Worm (Caenorhabditis elegans) whole organism, L4 larva: Measurements from ENCODE around the gene asp-16.

Experiments
- D1046.2 ChIP-seq: fragments of 200-800 bp; sonication (Bioruptor generic); IDR thresholded peaks from 2 replicates; pipeline ENCODE4 v1.3.6; 2022; ENCODE audit warnings: missing genetic modification characterization, missing compliant biosample characterization
- F37D6.2 ChIP-seq: sonication (generic microtip); optimal IDR thresholded peaks from 2 replicates; lab custom pipeline; 2016; ENCODE audit warnings: mild to moderate bottlenecking, missing genetic modification characterization, missing compliant biosample characterization
- R02D3.7 ChIP-seq: fragments of 150-350 bp; sonication (generic microtip); optimal IDR thresholded peaks from 3 replicates; lab custom pipeline; 2014; ENCODE audit warnings: missing biosample characterization, missing genetic modification characterization
- T26A8.4 ChIP-seq: fragments of 200-800 bp; sonication (Bioruptor generic); IDR thresholded peaks from 2 replicates; pipeline ENCODE4 v1.3.6; 2022; ENCODE audit warnings: missing genetic modification characterization, missing compliant biosample characterization
- Y105C5A.15 ChIP-seq: fragments of 200-800 bp; sonication (Bioruptor generic); IDR thresholded peaks from 2 replicates; pipeline ENCODE4 v1.3.6; 2022; ENCODE audit warnings: missing genetic modification characterization, missing compliant biosample characterization
- Y48G9A.11 ChIP-seq: fragments of 200-800 bp; sonication (Bioruptor generic); IDR thresholded peaks from 2 replicates; pipeline ENCODE4 v1.3.6; 2022; ENCODE audit warnings: missing genetic modification reagents, missing genetic modification characterization, missing compliant biosample characterization
- Y5F2A.4 ChIP-seq: fragments of 200-800 bp; sonication (Bioruptor generic); optimal IDR thresholded peaks from 2 replicates; lab custom pipeline; 2018; ENCODE audit warnings: mild to moderate bottlenecking, missing genetic modification characterization, missing compliant biosample characterization
- ama-1 ChIP-seq: fragments of 150-350 bp; optimal IDR thresholded peaks from 2 replicates; lab custom pipeline; 2014; ENCODE audit warnings: inconsistent platforms, mixed read lengths
- attf-4 ChIP-seq: sonication (generic microtip); optimal IDR thresholded peaks from 3 replicates; lab custom pipeline; 2017; ENCODE audit warnings: missing biosample characterization, missing genetic modification characterization
- ceh-32 ChIP-seq: sonication (generic microtip); optimal IDR thresholded peaks from 2 replicates; lab custom pipeline; 2016; ENCODE audit warnings: mild to moderate bottlenecking, missing genetic modification characterization, missing compliant biosample characterization; ENCODE audit not compliant: poor library complexity
- ceh-44 ChIP-seq: fragments of 200-800 bp; sonication (Bioruptor generic); IDR thresholded peaks from 2 replicates; pipeline ENCODE4 v1.3.6; 2022; ENCODE audit warnings: missing genetic modification reagents, missing genetic modification characterization, missing compliant biosample characterization
- ces-1 ChIP-seq: fragments of 150-350 bp; sonication (generic microtip); optimal IDR thresholded peaks from 4 replicates; lab custom pipeline; 2014; ENCODE audit warnings: missing biosample characterization, missing genetic modification reagents, missing genetic modification characterization
- ctbp-1 ChIP-seq: fragments of 200-800 bp; sonication (Bioruptor generic); IDR thresholded peaks from 2 replicates; pipeline ENCODE4 v1.3.6; 2022; ENCODE audit warnings: missing genetic modification reagents, missing genetic modification characterization, missing compliant biosample characterization
- daf-12 ChIP-seq: fragments of 150-350 bp; optimal IDR thresholded peaks from 2 replicates; lab custom pipeline; 2014; ENCODE audit warnings: missing biosample characterization, missing genetic modification reagents, missing genetic modification characterization
- daf-16 ChIP-seq, 3 experiments: sonication (generic microtip); optimal IDR thresholded peaks; 2 replicates each; lab custom pipeline; 2016 to 2017; ENCODE audit warnings: missing genetic modification characterization in 3 of 3, missing genetic modification reagents in 3 of 3, mild to moderate bottlenecking in 2 of 3, missing compliant biosample characterization in 2 of 3, missing biosample characterization in 1 of 3, moderate library complexity in 1 of 3
- daf-19 ChIP-seq: fragments of 200-800 bp; sonication (Bioruptor generic); conservative IDR thresholded peaks from 2 replicates; pipeline ENCODE4 v1.3.6; 2022; ENCODE audit warnings: missing genetic modification characterization, missing compliant biosample characterization
- dmd-8 ChIP-seq: fragments of 200-800 bp; sonication (Bioruptor generic); IDR thresholded peaks from 2 replicates; pipeline ENCODE4 v1.3.6; 2022; ENCODE audit warnings: missing genetic modification characterization, missing compliant biosample characterization
- dpl-1 ChIP-seq: fragments of 150-350 bp; optimal IDR thresholded peaks from 2 replicates; lab custom pipeline; 2014; ENCODE audit warnings: missing biosample characterization, missing genetic modification reagents, missing genetic modification characterization
- duxl-1 ChIP-seq: sonication (generic microtip); optimal IDR thresholded peaks from 2 replicates; lab custom pipeline; 2016; ENCODE audit warnings: mild to moderate bottlenecking, missing genetic modification characterization, moderate library complexity, missing compliant biosample characterization; ENCODE audit not compliant: poor library complexity
- egl-43 ChIP-seq: fragments of 200-800 bp; sonication (Bioruptor generic); IDR thresholded peaks from 2 replicates; pipeline ENCODE4 v1.3.6; 2022; ENCODE audit warnings: missing genetic modification reagents, missing genetic modification characterization, missing compliant biosample characterization
- fos-1 ChIP-seq: fragments of 150-350 bp; optimal IDR thresholded peaks from 2 replicates; lab custom pipeline; 2014; ENCODE audit warnings: missing biosample characterization, missing genetic modification characterization
- hif-1 ChIP-seq, 2 experiments: sonication (generic microtip); optimal IDR thresholded peaks; 2 replicates each; lab custom pipeline; 2016 to 2017; ENCODE audit warnings: missing compliant biosample characterization in 2 of 2, missing genetic modification characterization in 2 of 2, missing genetic modification reagents in 2 of 2, missing genotype in 2 of 2, mild to moderate bottlenecking in 1 of 2
- hlh-11 ChIP-seq: fragments of 200-800 bp; sonication (Bioruptor generic); optimal IDR thresholded peaks from 2 replicates; lab custom pipeline; 2018; ENCODE audit warnings: mild to moderate bottlenecking, missing genetic modification characterization, missing compliant biosample characterization
- jun-1 ChIP-seq: fragments of 150-350 bp; optimal IDR thresholded peaks from 2 replicates; lab custom pipeline; 2014; ENCODE audit warnings: missing biosample characterization, missing genetic modification reagents, missing genetic modification characterization
- lim-7 ChIP-seq: fragments of 200-800 bp; sonication (Bioruptor generic); IDR thresholded peaks from 2 replicates; pipeline ENCODE4 v1.3.6; 2022; ENCODE audit warnings: missing genetic modification characterization, missing compliant biosample characterization
- lin-13 ChIP-seq: fragments of 150-350 bp; optimal IDR thresholded peaks from 2 replicates; lab custom pipeline; 2014; ENCODE audit warnings: missing biosample characterization, missing genetic modification reagents, missing genetic modification characterization
- lin-15B ChIP-seq: fragments of 150-350 bp; sonication (generic microtip); optimal IDR thresholded peaks from 3 replicates; lab custom pipeline; 2014; ENCODE audit warnings: missing biosample characterization, missing genetic modification characterization
- lin-29 ChIP-seq: fragments of 200-800 bp; sonication (Bioruptor generic); IDR thresholded peaks from 2 replicates; pipeline ENCODE4 v1.3.6; 2022; ENCODE audit warnings: missing genetic modification reagents, missing genetic modification characterization, missing compliant biosample characterization
- lin-38 ChIP-seq: fragments of 200-800 bp; sonication (Bioruptor generic); IDR thresholded peaks from 2 replicates; pipeline ENCODE4 v1.3.6; 2022; ENCODE audit warnings: missing genetic modification reagents, missing genetic modification characterization, missing compliant biosample characterization
- lin-39 ChIP-seq: fragments of 150-350 bp; optimal IDR thresholded peaks from 2 replicates; lab custom pipeline; 2014; ENCODE audit warnings: missing biosample characterization, missing genetic modification reagents, missing genetic modification characterization
- lsy-2 ChIP-seq, 2 experiments: fragments of 150-350 bp in 1 of 2; sonication (generic microtip) in 1 of 2; optimal IDR thresholded peaks; 2 replicates each; lab custom pipeline; 2014 to 2017; ENCODE audit warnings: missing biosample characterization in 2 of 2, missing genetic modification characterization in 2 of 2
- madf-9 ChIP-seq: fragments of 200-800 bp; sonication (Bioruptor generic); conservative IDR thresholded peaks from 2 replicates; pipeline ENCODE4 v1.3.6; 2022; ENCODE audit warnings: missing genetic modification reagents, missing genetic modification characterization, missing compliant biosample characterization
- mdt-29 ChIP-seq: fragments of 200-800 bp; sonication (Bioruptor generic); IDR thresholded peaks from 2 replicates; pipeline ENCODE4 v1.3.6; 2022; ENCODE audit warnings: missing genetic modification reagents, missing genetic modification characterization, missing compliant biosample characterization
- mxl-2 ChIP-seq: fragments of 200-800 bp; sonication (Bioruptor generic); conservative IDR thresholded peaks from 2 replicates; pipeline ENCODE4 v1.3.6; 2022; ENCODE audit warnings: missing genetic modification reagents, missing genetic modification characterization, missing compliant biosample characterization
- nhr-102 ChIP-seq: sonication (generic microtip); optimal IDR thresholded peaks from 2 replicates; lab custom pipeline; 2016; ENCODE audit warnings: mild to moderate bottlenecking, missing genetic modification characterization, moderate library complexity, missing compliant biosample characterization
- nhr-111 ChIP-seq: fragments of 200-800 bp; sonication (Bioruptor generic); optimal IDR thresholded peaks from 2 replicates; lab custom pipeline; 2018; ENCODE audit warnings: mild to moderate bottlenecking, missing genetic modification characterization, missing compliant biosample characterization
- nhr-237 ChIP-seq: sonication (generic microtip); optimal IDR thresholded peaks from 2 replicates; lab custom pipeline; 2017; ENCODE audit warnings: missing biosample characterization, missing genetic modification characterization
- nhr-41 ChIP-seq: fragments of 200-800 bp; sonication (Bioruptor generic); IDR thresholded peaks from 2 replicates; pipeline ENCODE4 v1.3.6; 2022; ENCODE audit warnings: missing genetic modification reagents, missing genetic modification characterization, missing compliant biosample characterization
- nhr-6 ChIP-seq: fragments of 150-350 bp; optimal IDR thresholded peaks from 2 replicates; lab custom pipeline; 2014; ENCODE audit warnings: missing biosample characterization, missing genetic modification characterization
- php-3 ChIP-seq: fragments of 200-800 bp; sonication (Bioruptor generic); IDR thresholded peaks from 2 replicates; pipeline ENCODE4 v1.3.6; 2022; ENCODE audit warnings: missing genetic modification reagents, missing genetic modification characterization, missing compliant biosample characterization
- saeg-2 ChIP-seq: fragments of 200-800 bp; sonication (Bioruptor generic); IDR thresholded peaks from 2 replicates; pipeline ENCODE4 v1.3.6; 2022; ENCODE audit warnings: missing genetic modification reagents, missing genetic modification characterization, missing compliant biosample characterization
- sdz-12 ChIP-seq: fragments of 200-800 bp; sonication (Bioruptor generic); optimal IDR thresholded peaks from 2 replicates; lab custom pipeline; 2018; ENCODE audit warnings: mild to moderate bottlenecking, missing genetic modification characterization, missing compliant biosample characterization
- set-16 ChIP-seq: fragments of 200-800 bp; sonication (Bioruptor generic); IDR thresholded peaks from 2 replicates; pipeline ENCODE4 v1.3.6; 2022; ENCODE audit warnings: missing genetic modification reagents, missing genetic modification characterization, missing compliant biosample characterization
- skn-1 ChIP-seq: fragments of 150-350 bp; optimal IDR thresholded peaks from 2 replicates; lab custom pipeline; 2014; ENCODE audit warnings: missing biosample characterization, missing genetic modification characterization
- snpc-1.2 ChIP-seq: fragments of 200-800 bp; sonication (Bioruptor generic); IDR thresholded peaks from 2 replicates; pipeline ENCODE4 v1.3.6; 2022; ENCODE audit warnings: missing genetic modification reagents, missing genetic modification characterization, missing compliant biosample characterization
- spr-1 ChIP-seq: sonication (generic microtip); optimal IDR thresholded peaks from 2 replicates; lab custom pipeline; 2016; ENCODE audit warnings: mild to moderate bottlenecking, missing genetic modification characterization, missing compliant biosample characterization
- spr-3 ChIP-seq: fragments of 200-800 bp; sonication (Bioruptor generic); optimal IDR thresholded peaks from 2 replicates; lab custom pipeline; 2018; ENCODE audit warnings: mild to moderate bottlenecking, missing genetic modification characterization, missing compliant biosample characterization
- tag-97 ChIP-seq: fragments of 200-800 bp; sonication (Bioruptor generic); IDR thresholded peaks from 2 replicates; pipeline ENCODE4 v1.3.6; 2022; ENCODE audit warnings: missing genetic modification characterization, missing compliant biosample characterization
- tra-1 ChIP-seq: fragments of 200-800 bp; sonication (Bioruptor generic); IDR thresholded peaks from 2 replicates; pipeline ENCODE4 v1.3.6; 2022; ENCODE audit warnings: missing genetic modification reagents, missing genetic modification characterization, missing compliant biosample characterization
- ztf-11 ChIP-seq: fragments of 150-350 bp; optimal IDR thresholded peaks from 2 replicates; lab custom pipeline; 2014; ENCODE audit warnings: missing biosample characterization, missing genetic modification characterization

Gene asp-16

DNA sequence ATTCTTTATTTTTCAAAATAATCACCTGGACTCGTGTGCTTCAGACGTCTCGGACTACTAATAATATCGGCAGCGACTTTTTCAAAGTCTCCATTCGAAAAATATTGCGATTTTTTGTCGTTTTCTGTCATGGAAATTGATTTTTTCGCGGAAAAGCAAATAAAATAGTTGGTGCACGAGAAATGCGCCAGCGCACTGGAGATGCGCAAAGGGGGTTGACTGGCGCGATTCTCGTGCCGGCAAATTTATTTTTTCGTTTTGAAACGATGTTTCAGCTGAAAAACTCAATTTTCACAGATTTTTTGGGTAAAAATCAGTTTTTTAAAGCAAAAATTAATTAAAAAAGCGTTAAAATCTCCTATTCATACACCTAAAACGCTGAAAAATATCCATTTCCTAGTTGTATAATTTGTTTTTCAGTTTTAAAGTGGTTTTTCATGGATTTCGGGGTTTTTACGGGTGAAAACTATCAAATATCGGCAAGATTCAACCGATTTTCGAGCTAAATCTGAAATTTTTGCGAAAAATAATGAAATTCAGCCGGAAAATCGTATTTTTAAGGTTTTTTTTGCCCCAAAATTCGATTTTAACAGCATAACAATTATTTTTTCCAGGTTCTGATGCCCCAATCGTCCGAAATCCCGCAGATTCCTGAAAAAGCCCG lies 52.0 kb downstream of the asp-16 start, which contains the start of the genes reps-1 and Y39B6A.37:
Gene reps-1 (minus strand): TSS at position 263 of the 664 bp plus-strand sequence.
Gene Y39B6A.37 (plus strand): TSS at position 614 of the 664 bp plus-strand sequence.
- TF ChIP-seq R02D3.7 (tag; lab: Kevin White, UChicago) (no peak), dpl-1 (GFP tag; lab: Kevin White, UChicago) (peak; percentile 75), sdz-12 (GFP tag; lab: Kevin White, UChicago) (no peak), duxl-1 (tag; lab: Kevin White, UChicago) (peak; percentile 80), daf-19 (GFP tag; lab: Robert Waterston, UW) (no peak), snpc-1.2 (GFP tag; lab: Robert Waterston, UW) (no peak), D1046.2 (GFP tag; lab: Robert Waterston, UW) (0 out of 2 replicates have a peak, but pooled peaks have one; percentile 9), skn-1 (no peak), ceh-44 (GFP tag; lab: Robert Waterston, UW) (no peak), nhr-111 (GFP tag; lab: Kevin White, UChicago) (no peak), jun-1 (tag; lab: Kevin White, UChicago) (no peak), saeg-2 (no peak), ctbp-1 (GFP tag; lab: Robert Waterston, UW) (no peak), lim-7 (no peak), nhr-102 (peak; percentile 64), lin-15B (tag; lab: Kevin White, UChicago) (no peak), lin-13 (GFP tag; lab: Kevin White, UChicago) (peak; percentile 72), lin-29 (GFP tag; lab: Robert Waterston, UW) (0 out of 2 replicates have a peak, but pooled peaks have one; percentile 36), egl-43 (GFP tag; lab: Robert Waterston, UW) (no peak), F37D6.2 (tag; lab: Kevin White, UChicago) (peak; percentile 36), ztf-11 (tag; lab: Kevin White, UChicago) (no peak), hif-1 (tag; optimal IDR thresholded peaks at IDR 0.05; lab: Kevin White, UChicago) (peak in 1 of 2 experiments; percentile 27), Y5F2A.4 (no peak), hlh-11 (tag; lab: Kevin White, UChicago) (peak; percentile 53), mxl-2 (GFP tag; lab: Robert Waterston, UW) (no peak), ces-1 (no peak), nhr-6 (peak; percentile 3), dmd-8 (no peak), ceh-32 (tag; lab: Kevin White, UChicago) (no peak), Y105C5A.15 (GFP tag; lab: Robert Waterston, UW) (no peak), fos-1 (tag; lab: Kevin White, UChicago) (no peak), lin-38 (GFP tag; lab: Robert Waterston, UW) (peak; percentile 84), php-3 (no peak), madf-9 (GFP tag; lab: Robert Waterston, UW) (no peak), set-16 (GFP tag; lab: Robert Waterston, UW) (no peak), daf-16 (GFP tag; optimal IDR thresholded peaks at IDR 0.05; lab: Kevin White, UChicago) (peak in 1 of 2 experiments; percentile 7), daf-16 (tag; optimal IDR thresholded peaks at IDR 0.05; lab: Kevin White, UChicago) (peak; percentile 36), lin-39 (tag; lab: Kevin White, UChicago) (no peak), nhr-237 (no peak), ama-1 (no peak), Y48G9A.11 (GFP tag; lab: Robert Waterston, UW) (peak; percentile 57; the same call in 1 of the 2 replicates), lsy-2 (tag; optimal IDR thresholded peaks at IDR 0.05; lab: Kevin White, UChicago) (peak in 1 of 2 experiments; percentile 71), spr-3 (peak; percentile 13), daf-12 (no peak), tag-97 (no peak), nhr-41 (no peak), attf-4 (no peak), tra-1 (GFP tag; lab: Robert Waterston, UW) (0 out of 2 replicates have a peak, but pooled peaks have one; percentile 47), mdt-29 (GFP tag; lab: Robert Waterston, UW) (no peak), spr-1 (tag; lab: Kevin White, UChicago) (peak; percentile 12), T26A8.4 (GFP tag; lab: Robert Waterston, UW) (peak; percentile 75)
